Fruit fly (Drosophila melanogaster): ENCODE data around the gene klg.

The klg gene

DNA sequence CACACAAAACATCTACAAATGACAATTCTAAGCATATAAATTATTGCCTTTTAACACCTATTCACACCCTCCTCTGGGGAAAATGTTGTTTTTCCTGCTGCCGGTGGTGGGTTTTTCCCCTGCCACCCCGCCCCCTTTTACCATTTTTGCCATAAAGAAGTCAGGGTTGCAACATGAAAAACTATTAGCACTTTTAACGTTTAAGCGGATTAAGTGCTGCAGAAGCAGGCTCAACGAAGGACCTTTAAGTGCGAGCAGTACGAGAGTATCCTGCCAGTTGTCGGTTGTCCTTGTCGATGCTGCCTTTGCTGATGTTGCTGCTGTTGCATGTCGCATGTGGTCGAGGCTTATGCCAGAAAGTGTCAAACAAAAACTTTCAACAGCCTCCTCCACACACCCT, 3.7 kb upstream of the klg start:
- TF ChIP-seq Hr96 (GFP tag; optimal IDR thresholded peaks at IDR 0.05), result no peak
- no peak for TF ChIP-seq CG14711 (tag; optimal IDR thresholded peaks at IDR 0.05)
- TF ChIP-seq Mnt (GFP tag; optimal IDR thresholded peaks at IDR 0.05), result no peak
- TF ChIP-seq kay (GFP tag; ENCODE audit: borderline replicate concordance), result no peak
- no peak for TF ChIP-seq CG7045 (GFP tag; optimal IDR thresholded peaks at IDR 0.05)
- TF ChIP-seq CG11617 (GFP tag; optimal IDR thresholded peaks at IDR 0.05), result no peak
- TF ChIP-seq CG33017 (tag; optimal IDR thresholded peaks at IDR 0.05), result no peak
- no peak for TF ChIP-seq CG7101 (tag; optimal IDR thresholded peaks at IDR 0.05)
- TF ChIP-seq CG1620 (GFP tag; optimal IDR thresholded peaks at IDR 0.05), result no peak
- no peak for TF ChIP-seq Crg-1 (GFP tag; optimal IDR thresholded peaks at IDR 0.05)
- TF ChIP-seq toe (GFP tag; optimal IDR thresholded peaks at IDR 0.05), result no peak
- TF ChIP-seq pad (GFP tag; optimal IDR thresholded peaks at IDR 0.05), result no peak
- TF ChIP-seq CG12768 (GFP tag; optimal IDR thresholded peaks at IDR 0.05), result no peak
- no peak for TF ChIP-seq CG5204 (GFP tag; optimal IDR thresholded peaks at IDR 0.05)
- TF ChIP-seq cic (GFP tag; optimal IDR thresholded peaks at IDR 0.05), result no peak
- no peak for TF ChIP-seq Clk (GFP tag; optimal IDR thresholded peaks at IDR 0.05)

DNA sequence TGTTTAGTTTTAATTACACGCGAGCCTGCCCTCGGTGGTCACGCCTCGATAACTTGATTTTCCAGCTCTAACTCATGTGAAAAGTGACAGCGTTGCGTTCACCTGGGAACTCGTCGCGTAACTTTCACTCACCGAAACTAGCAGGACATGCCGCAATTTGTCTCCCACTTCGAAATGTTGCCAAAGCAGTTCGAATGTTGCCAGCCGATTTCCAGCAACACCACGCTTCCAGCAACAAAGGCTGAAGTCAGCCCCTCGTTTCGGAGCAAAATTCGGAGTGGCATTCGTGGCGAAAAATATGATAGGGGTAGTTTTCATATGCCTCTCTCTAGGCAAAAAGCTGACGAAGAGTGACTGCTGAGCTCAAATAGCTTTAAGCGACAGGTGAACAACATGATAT, 777 bp upstream of the klg start:
- TF ChIP-seq ovo (GFP tag; optimal IDR thresholded peaks at IDR 0.05) (no peak), Hr96 (GFP tag; optimal IDR thresholded peaks at IDR 0.05) (no peak), pad (GFP tag; optimal IDR thresholded peaks at IDR 0.05) (peak; percentile 43), Clk (GFP tag; optimal IDR thresholded peaks at IDR 0.05) (no peak), cnc (optimal IDR thresholded peaks at IDR 0.05) (no peak), CG33017 (tag; optimal IDR thresholded peaks at IDR 0.05) (no peak), CG7045 (GFP tag; optimal IDR thresholded peaks at IDR 0.05) (no peak)

DNA sequence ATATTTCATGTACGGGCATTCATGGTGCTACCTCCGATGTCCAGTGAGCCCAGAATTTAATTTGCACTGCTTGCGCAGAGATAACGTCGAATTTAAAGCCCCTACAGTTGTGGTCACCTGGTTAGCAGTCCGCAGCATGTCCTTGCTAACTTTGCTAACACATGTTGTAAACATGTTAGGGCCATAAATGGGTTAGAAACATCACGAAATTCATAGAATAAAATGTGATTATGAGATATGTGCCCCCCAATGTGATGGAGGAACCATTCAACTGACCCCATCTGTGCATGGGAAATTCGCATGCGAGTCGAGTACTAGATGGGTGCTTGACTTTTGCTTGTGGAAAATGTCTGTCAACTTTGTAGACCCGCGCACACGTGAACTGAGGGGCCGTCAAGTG, 12.0 kb downstream of the klg start:
- no peak for TF ChIP-seq Hr96 (GFP tag; optimal IDR thresholded peaks at IDR 0.05)
- TF ChIP-seq cnc (optimal IDR thresholded peaks at IDR 0.05), result no peak
- TF ChIP-seq cic (GFP tag; optimal IDR thresholded peaks at IDR 0.05), result no peak
- no peak for TF ChIP-seq CG1620 (GFP tag; optimal IDR thresholded peaks at IDR 0.05)
- TF ChIP-seq tj (GFP tag; optimal IDR thresholded peaks at IDR 0.05), result no peak
- no peak for TF ChIP-seq CG7101 (tag; optimal IDR thresholded peaks at IDR 0.05)
- no peak for TF ChIP-seq Clk (GFP tag; optimal IDR thresholded peaks at IDR 0.05)
- TF ChIP-seq CG5204 (GFP tag; optimal IDR thresholded peaks at IDR 0.05), result no peak
- no peak for TF ChIP-seq Crg-1 (GFP tag; optimal IDR thresholded peaks at IDR 0.05)
- TF ChIP-seq ovo (GFP tag; optimal IDR thresholded peaks at IDR 0.05), result no peak

DNA sequence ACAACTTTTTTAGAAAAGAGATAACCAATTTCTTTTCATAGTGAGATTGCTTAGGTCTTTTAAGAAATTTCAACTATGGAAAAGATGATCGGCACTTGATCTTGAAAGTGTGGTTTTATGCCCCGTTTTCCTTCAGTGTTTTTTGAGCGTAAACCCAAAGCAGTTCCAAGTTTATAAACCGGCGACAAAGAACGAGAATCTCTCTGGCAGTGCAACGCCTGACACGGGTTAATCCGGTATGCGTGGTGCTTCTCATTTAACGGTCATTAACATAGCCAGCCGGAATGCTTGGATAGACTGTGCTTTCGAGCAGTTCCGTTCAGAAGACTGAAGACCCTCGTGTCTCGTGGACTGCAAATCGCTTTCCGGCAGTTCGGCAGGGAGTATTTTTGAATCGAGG, 24.0 kb downstream of the klg start, which contains the start of gene CG6660:
CG6660 (plus strand) TSS at position 301 of the 400 bp plus-strand sequence.
- TF ChIP-seq pad (GFP tag; optimal IDR thresholded peaks at IDR 0.05) (no peak), CG1620 (GFP tag; optimal IDR thresholded peaks at IDR 0.05) (no peak), CG12768 (GFP tag; optimal IDR thresholded peaks at IDR 0.05) (no peak), Mnt (GFP tag; optimal IDR thresholded peaks at IDR 0.05) (no peak), kay (GFP tag; ENCODE audit: borderline replicate concordance) (no peak), ovo (GFP tag; optimal IDR thresholded peaks at IDR 0.05) (no peak), Clk (GFP tag; optimal IDR thresholded peaks at IDR 0.05) (no peak), CG5204 (GFP tag; optimal IDR thresholded peaks at IDR 0.05) (no peak), cic (GFP tag; optimal IDR thresholded peaks at IDR 0.05) (no peak), Crg-1 (GFP tag; optimal IDR thresholded peaks at IDR 0.05) (no peak), CG11617 (GFP tag; optimal IDR thresholded peaks at IDR 0.05) (no peak), CG33017 (tag; optimal IDR thresholded peaks at IDR 0.05) (no peak), cnc (optimal IDR thresholded peaks at IDR 0.05) (no peak)

DNA sequence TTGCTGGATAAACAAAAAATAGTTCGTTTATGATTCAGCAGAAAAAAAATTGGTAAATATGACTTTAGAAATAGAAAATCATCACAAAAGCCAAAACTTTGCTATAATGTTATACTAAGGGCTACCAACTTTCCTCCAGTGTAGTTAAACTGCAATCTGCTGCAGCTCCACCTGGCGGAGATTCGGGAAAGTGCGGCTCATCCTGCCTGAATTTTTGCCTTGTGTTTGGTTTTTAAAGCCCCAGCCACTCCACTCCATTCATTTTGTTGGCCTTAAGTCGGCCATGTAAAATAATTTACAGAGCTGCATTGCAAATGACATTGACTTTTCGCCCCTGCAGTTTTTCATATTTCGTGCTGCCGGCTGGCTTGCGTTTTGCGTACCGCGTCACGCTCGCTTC, 66.1 kb downstream of the klg start:
- TF ChIP-seq CG11617 (GFP tag; optimal IDR thresholded peaks at IDR 0.05) (no peak), CG7101 (tag; optimal IDR thresholded peaks at IDR 0.05) (no peak), cic (GFP tag; optimal IDR thresholded peaks at IDR 0.05) (no peak), CG33017 (tag; optimal IDR thresholded peaks at IDR 0.05) (no peak), CG14711 (tag; optimal IDR thresholded peaks at IDR 0.05) (no peak), bab1 (GFP tag; optimal IDR thresholded peaks at IDR 0.05) (no peak), pad (GFP tag; optimal IDR thresholded peaks at IDR 0.05) (no peak), Hr96 (GFP tag; optimal IDR thresholded peaks at IDR 0.05) (no peak), ovo (GFP tag; optimal IDR thresholded peaks at IDR 0.05) (no peak), tj (GFP tag; optimal IDR thresholded peaks at IDR 0.05) (no peak), CG7045 (GFP tag; optimal IDR thresholded peaks at IDR 0.05) (no peak), Mnt (GFP tag; optimal IDR thresholded peaks at IDR 0.05) (no peak), cnc (optimal IDR thresholded peaks at IDR 0.05) (no peak), toe (GFP tag; optimal IDR thresholded peaks at IDR 0.05) (no peak), Crg-1 (GFP tag; optimal IDR thresholded peaks at IDR 0.05) (no peak)

DNA sequence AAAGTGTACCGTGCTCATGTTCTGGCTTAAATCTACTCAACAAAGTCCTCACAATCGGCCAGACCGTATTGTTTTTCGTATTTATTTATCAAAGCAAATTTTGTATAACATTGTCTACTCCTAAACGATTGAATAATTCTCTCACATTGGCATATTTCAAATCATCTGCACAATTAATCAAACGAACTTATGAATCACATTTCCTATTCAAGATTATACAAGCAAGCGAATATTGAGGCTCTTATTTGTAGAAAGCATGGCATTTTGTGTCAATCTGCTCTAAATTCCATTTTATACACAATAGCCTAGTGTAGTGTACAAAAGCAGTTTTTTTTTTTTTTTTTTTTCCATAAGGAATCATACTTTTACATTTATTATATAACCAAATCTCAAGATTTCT, 66.9 kb downstream of the klg start, which contains the start of gene Tpl94D:
Tpl94D (plus strand) TSS at position 301 of the 400 bp plus-strand sequence.
- no peak for TF ChIP-seq CG5204 (GFP tag; optimal IDR thresholded peaks at IDR 0.05)

DNA sequence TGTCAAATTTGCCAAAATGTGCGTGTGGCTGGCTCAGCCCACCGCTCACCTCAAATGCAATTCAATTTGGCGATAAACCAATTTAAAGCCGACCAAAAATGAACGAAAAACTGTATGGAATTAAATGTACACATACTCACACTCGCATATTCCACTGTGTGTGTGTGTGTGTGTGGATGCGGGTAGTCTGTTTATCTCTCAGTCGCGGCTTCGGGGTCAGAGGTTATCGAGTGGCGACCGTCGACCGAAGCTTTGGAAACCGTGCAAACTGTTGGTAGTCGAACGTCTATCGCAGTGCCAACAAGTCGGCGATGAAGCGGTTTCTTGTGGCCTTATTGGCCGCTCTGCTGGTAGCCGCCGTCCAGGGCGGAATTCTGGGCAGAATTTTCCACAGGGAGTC, 77.9 kb downstream of the klg start, which contains the start of gene Gbp3:
Gbp3 (plus strand) TSS at position 274 of the 400 bp plus-strand sequence.
- TF ChIP-seq Clk (GFP tag; optimal IDR thresholded peaks at IDR 0.05), result no peak
- TF ChIP-seq CG7101 (tag; optimal IDR thresholded peaks at IDR 0.05), result no peak
- no peak for TF ChIP-seq kay (GFP tag; ENCODE audit: borderline replicate concordance)
- no peak for TF ChIP-seq CG12768 (GFP tag; optimal IDR thresholded peaks at IDR 0.05)
- TF ChIP-seq Mnt (GFP tag; optimal IDR thresholded peaks at IDR 0.05), result no peak
- TF ChIP-seq cnc (optimal IDR thresholded peaks at IDR 0.05), result no peak
- no peak for TF ChIP-seq tj (GFP tag; optimal IDR thresholded peaks at IDR 0.05)
- no peak for TF ChIP-seq toe (GFP tag; optimal IDR thresholded peaks at IDR 0.05)
- TF ChIP-seq CG5204 (GFP tag; optimal IDR thresholded peaks at IDR 0.05), result no peak
- no peak for TF ChIP-seq CG7045 (GFP tag; optimal IDR thresholded peaks at IDR 0.05)
- no peak for TF ChIP-seq CG33017 (tag; optimal IDR thresholded peaks at IDR 0.05)
- no peak for TF ChIP-seq cic (GFP tag; optimal IDR thresholded peaks at IDR 0.05)
- TF ChIP-seq CG11617 (GFP tag; optimal IDR thresholded peaks at IDR 0.05), result no peak
- no peak for TF ChIP-seq Hr96 (GFP tag; optimal IDR thresholded peaks at IDR 0.05)
- TF ChIP-seq Crg-1 (GFP tag; optimal IDR thresholded peaks at IDR 0.05), result no peak
- no peak for TF ChIP-seq ovo (GFP tag; optimal IDR thresholded peaks at IDR 0.05)
- no peak for TF ChIP-seq bab1 (GFP tag; optimal IDR thresholded peaks at IDR 0.05)
